Fruit fly (Drosophila melanogaster): Measurements from ENCODE around the gene tara.
A peak's percentile ranks its signal among the peaks of the same experiment; 100 is the strongest.

The tara gene

DNA sequence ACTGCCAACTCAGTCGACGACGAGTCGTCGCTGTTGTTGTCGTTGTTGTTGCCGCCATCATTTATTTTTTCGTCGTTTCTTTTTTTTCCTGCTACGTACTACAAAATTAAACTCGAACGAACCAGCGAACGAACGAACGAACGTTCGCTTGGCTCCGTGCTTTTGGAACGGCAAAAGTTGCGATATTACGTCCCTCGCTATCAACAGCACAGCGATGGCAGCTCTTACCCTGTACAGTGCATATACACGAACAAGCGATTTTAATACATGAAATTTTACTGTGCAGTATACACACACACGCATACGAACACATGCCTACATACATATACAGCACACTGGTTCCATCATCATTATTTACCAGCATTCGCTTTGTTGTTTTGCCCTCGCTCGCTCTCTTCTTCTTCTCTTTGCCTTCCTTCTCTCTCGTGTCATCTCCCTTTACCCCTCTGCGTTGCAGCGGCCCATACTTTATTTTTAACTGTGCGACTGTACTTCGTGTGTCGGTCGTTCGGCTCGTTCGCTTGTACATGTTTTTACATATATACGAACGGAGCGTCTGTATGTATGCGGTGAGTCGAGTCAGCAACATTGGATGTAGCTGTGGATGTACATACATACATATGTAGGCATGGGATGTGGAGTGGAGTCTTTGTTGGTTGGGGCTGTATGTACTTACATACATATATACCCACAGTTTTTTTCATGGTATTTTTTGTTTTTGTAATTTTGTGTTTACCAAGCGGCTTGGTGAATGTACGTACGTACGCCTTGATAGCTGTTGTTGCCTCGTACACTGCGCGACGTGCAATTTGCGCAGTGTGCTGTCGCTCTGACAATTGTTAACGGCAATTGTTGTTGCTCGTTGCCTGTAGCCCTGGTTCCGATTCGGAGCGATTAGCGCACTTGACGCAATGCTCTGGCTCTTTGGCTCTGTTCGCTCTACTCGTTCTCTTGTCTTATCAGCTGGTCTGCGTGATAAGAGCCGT, 24.7 kb downstream of the tara start (continued):
- peak; percentile 12 for TF ChIP-seq Side (GFP tag; optimal IDR thresholded peaks at IDR 0.05)
- TF ChIP-seq dan (GFP tag; IDR thresholded peaks at IDR 0.05): no peak
- peak; percentile 87 for TF ChIP-seq CG12769 (tag; optimal IDR thresholded peaks at IDR 0.05)
- peak; percentile 92 for TF ChIP-seq CG5180 (GFP tag; optimal IDR thresholded peaks at IDR 0.05)
- no peak for TF ChIP-seq CG5245 (GFP tag; optimal IDR thresholded peaks at IDR 0.05)
- TF ChIP-seq CG12942 (GFP tag; optimal IDR thresholded peaks at IDR 0.05): peak; percentile 39
- no peak for TF ChIP-seq CG3281 (GFP tag; optimal IDR thresholded peaks at IDR 0.05)
- peak; percentile 3 for TF ChIP-seq CG12104 (GFP tag; optimal IDR thresholded peaks at IDR 0.05)
- TF ChIP-seq CG2116 (GFP tag; optimal IDR thresholded peaks at IDR 0.05): peak; percentile 91
- peak; percentile 49 for TF ChIP-seq zen (tag; optimal IDR thresholded peaks at IDR 0.05)
- no peak for TF ChIP-seq zen2 (GFP tag; IDR thresholded peaks at IDR 0.05; ENCODE audit: partially characterized antibody)
- TF ChIP-seq phol (tag; optimal IDR thresholded peaks at IDR 0.05): peak; percentile 60
- TF ChIP-seq fd96Cb (tag; optimal IDR thresholded peaks at IDR 0.05): no peak
- no peak for TF ChIP-seq CG6689 (GFP tag; IDR thresholded peaks at IDR 0.05)
- TF ChIP-seq tx (GFP tag; optimal IDR thresholded peaks at IDR 0.05): peak; percentile 9
- TF ChIP-seq lmd (GFP tag; IDR thresholded peaks at IDR 0.05): no peak
- no peak for TF ChIP-seq Drgx (GFP tag; IDR thresholded peaks at IDR 0.05)
- no peak for TF ChIP-seq wor (GFP tag; IDR thresholded peaks at IDR 0.05)
- TF ChIP-seq CG14441 (GFP tag; IDR thresholded peaks at IDR 0.05): no peak
- TF ChIP-seq h (optimal IDR thresholded peaks at IDR 0.05): no peak
- peak; percentile 56 for TF ChIP-seq CG12744 (GFP tag; optimal IDR thresholded peaks at IDR 0.05)
- no peak for TF ChIP-seq row (GFP tag; IDR thresholded peaks at IDR 0.05)
- TF ChIP-seq caup (GFP tag; optimal IDR thresholded peaks at IDR 0.05; ENCODE audit: severe bottlenecking): peak; percentile 50
- peak; percentile 39 for TF ChIP-seq CG9817 (tag; optimal IDR thresholded peaks at IDR 0.05)
- TF ChIP-seq gem (tag; optimal IDR thresholded peaks at IDR 0.05): peak; percentile 23
- TF ChIP-seq CG16813 (GFP tag; IDR thresholded peaks at IDR 0.05; ENCODE audit: partially characterized antibody): no peak
- no peak for TF ChIP-seq Opbp (GFP tag; IDR thresholded peaks at IDR 0.05; ENCODE audit: partially characterized antibody)
- no peak for TF ChIP-seq CG17802 (tag; optimal IDR thresholded peaks at IDR 0.05)
- no peak for TF ChIP-seq CG10209 (GFP tag; optimal IDR thresholded peaks at IDR 0.05)
- no peak for TF ChIP-seq dysf (GFP tag; IDR thresholded peaks at IDR 0.05)
- TF ChIP-seq ab (GFP tag; optimal IDR thresholded peaks at IDR 0.05): peak; percentile 82
- TF ChIP-seq Trl (optimal IDR thresholded peaks at IDR 0.05): peak; percentile 88 to 92
- peak; percentile 11 for TF ChIP-seq Trl (GFP tag; optimal IDR thresholded peaks at IDR 0.05)
- TF ChIP-seq CG10462 (GFP tag; optimal IDR thresholded peaks at IDR 0.05): peak; percentile 36
- peak; percentile 100 for TF ChIP-seq CG15479 (GFP tag; optimal IDR thresholded peaks at IDR 0.05)
- peak; percentile 35 for TF ChIP-seq CG9727 (GFP tag; optimal IDR thresholded peaks at IDR 0.05)
- peak; percentile 50 for TF ChIP-seq Lpt (GFP tag; optimal IDR thresholded peaks at IDR 0.05)
- TF ChIP-seq CG10274 (GFP tag; optimal IDR thresholded peaks at IDR 0.05): no peak
- TF ChIP-seq Taf1 (GFP tag; IDR thresholded peaks at IDR 0.05): no peak
- no peak for TF ChIP-seq CG32532 (GFP tag; IDR thresholded peaks at IDR 0.05)
- no peak for TF ChIP-seq jigr1 (GFP tag; IDR thresholded peaks at IDR 0.05)
- peak; percentile 72 for TF ChIP-seq trem (tag; optimal IDR thresholded peaks at IDR 0.05)
- TF ChIP-seq sug (tag; optimal IDR thresholded peaks at IDR 0.05): peak; percentile 64
- no peak for TF ChIP-seq CG32772 (GFP tag; IDR thresholded peaks at IDR 0.05)
- TF ChIP-seq CG34376 (GFP tag; optimal IDR thresholded peaks at IDR 0.05): peak; percentile 52
- peak; percentile 40 for TF ChIP-seq cad (GFP tag; optimal IDR thresholded peaks at IDR 0.05)
- TF ChIP-seq CG18619 (GFP tag; optimal IDR thresholded peaks at IDR 0.05): peak; percentile 53
- TF ChIP-seq CG30431 (GFP tag; optimal IDR thresholded peaks at IDR 0.05): no peak
- TF ChIP-seq Meics (GFP tag; optimal IDR thresholded peaks at IDR 0.05): peak; percentile 50
